Worm (Caenorhabditis elegans): ENCODE results near the gene T05A8.3.

- TF ChIP-seq unc-62 (GFP tag; optimal IDR thresholded peaks at IDR 0.05), result no peak
- no peak for TF ChIP-seq nhr-237 (tag; optimal IDR thresholded peaks at IDR 0.05)
- TF ChIP-seq lsy-2 (tag; optimal IDR thresholded peaks at IDR 0.05), result no peak
- no peak for TF ChIP-seq snpc-4 (tag; optimal IDR thresholded peaks at IDR 0.05)
- no peak for TF ChIP-seq ces-1 (GFP tag; optimal IDR thresholded peaks at IDR 0.05)
- TF ChIP-seq ceh-83 (GFP tag; optimal IDR thresholded peaks at IDR 0.05), result no peak
- no peak for TF ChIP-seq unc-39 (tag; optimal IDR thresholded peaks at IDR 0.05)
- no peak for TF ChIP-seq mab-5 (tag; optimal IDR thresholded peaks at IDR 0.05)
- TF ChIP-seq pha-4 (tag; optimal IDR thresholded peaks at IDR 0.05), result no peak
- no peak for TF ChIP-seq blmp-1 (tag; optimal IDR thresholded peaks at IDR 0.05)
- no peak for TF ChIP-seq flh-1 (GFP tag; optimal IDR thresholded peaks at IDR 0.05)
- TF ChIP-seq ztf-11 (tag; optimal IDR thresholded peaks at IDR 0.05), result no peak
Measured at ce11 chrII:2739619-2740018, 22.4 kb upstream of the T05A8.3 start, which contains the start of gene T05A8.6.
